Worm (Caenorhabditis elegans) whole organism, young adult: ENCODE measurements around the gene nlp-1.

ENCODE experiments used
- B0035.1 ChIP-seq: sonication (generic microtip); optimal IDR thresholded peaks from 2 replicates; lab custom pipeline; 2016; ENCODE audit warnings: missing genetic modification characterization, mild to moderate bottlenecking, missing compliant biosample characterization, missing genotype, missing genetic modification reagents
- mel-28 ChIP-seq: sonication (generic microtip); optimal IDR thresholded peaks from 2 replicates; lab custom pipeline; 2016; ENCODE audit warnings: borderline replicate concordance, mild to moderate bottlenecking, missing genetic modification characterization, missing compliant biosample characterization
- mxl-1 ChIP-seq: sonication (generic microtip); optimal IDR thresholded peaks from 2 replicates; lab custom pipeline; 2016; ENCODE audit warnings: missing genetic modification characterization, missing compliant biosample characterization
- sea-2 ChIP-seq: fragments of 200-800 bp; sonication (Bioruptor generic); IDR thresholded peaks from 2 replicates; pipeline ENCODE4 v1.3.6; 2022; ENCODE audit warnings: missing genetic modification characterization, missing compliant biosample characterization

ce11 chrX:3756238-3756637 lies 28.9 kb downstream of the nlp-1 start:
- no peak for TF ChIP-seq mel-28
- TF ChIP-seq B0035.1 (tag; lab: Kevin White, UChicago) = no peak
- no peak for TF ChIP-seq sea-2
- TF ChIP-seq mxl-1 = no peak
